Worm (Caenorhabditis elegans): ENCODE measurements around the gene Y61A9LA.7.
A peak's percentile ranks its signal among the peaks of the same experiment; 100 is the strongest.
"Not testable (repeated sequence)": the region's sequence is repeated elsewhere in the genome, so short reads cannot be mapped to it uniquely, and the experiment has no call there.

The Y61A9LA.7 gene

ce11 chrV:4569999-4570627 lies 10.5 kb upstream of the Y61A9LA.7 start, which contains the start of gene sut-2:
Gene sut-2 (minus strand): TSS chrV:4570049.
- TF ChIP-seq lin-15B (tag; optimal IDR thresholded peaks at IDR 0.05) (peak; percentile 9), aly-2 (tag; optimal IDR thresholded peaks at IDR 0.05) (no peak), pha-4 (tag; optimal IDR thresholded peaks at IDR 0.05) (peak; percentile 40), hmg-11 (tag; optimal IDR thresholded peaks at IDR 0.05) (peak; percentile 39), R02D3.7 (tag; optimal IDR thresholded peaks at IDR 0.05) (no peak), nfya-1 (tag; optimal IDR thresholded peaks at IDR 0.05; ENCODE audit: insufficient read depth) (peak; percentile 69)

ce11 chrV:4562493-4562892 lies 2.9 kb upstream of the Y61A9LA.7 start:
- no peak for TF ChIP-seq unc-62 (GFP tag; optimal IDR thresholded peaks at IDR 0.05)
- no peak for TF ChIP-seq jun-1 (tag; optimal IDR thresholded peaks at IDR 0.05)
- TF ChIP-seq lsy-12 (tag; optimal IDR thresholded peaks at IDR 0.05): no peak
- no peak for TF ChIP-seq nhr-237 (tag; optimal IDR thresholded peaks at IDR 0.05)
- TF ChIP-seq ceh-9 (tag; optimal IDR thresholded peaks at IDR 0.05): no peak
- TF ChIP-seq nhr-12 (tag; optimal IDR thresholded peaks at IDR 0.05): no peak
- no peak for TF ChIP-seq elt-2 (tag; optimal IDR thresholded peaks at IDR 0.05)
- no peak for TF ChIP-seq egl-5 (tag; optimal IDR thresholded peaks at IDR 0.05)
- no peak for TF ChIP-seq aly-2 (tag; optimal IDR thresholded peaks at IDR 0.05)
- no peak for TF ChIP-seq ZK546.5 (tag; optimal IDR thresholded peaks at IDR 0.05)
- no peak for TF ChIP-seq lin-39 (tag; optimal IDR thresholded peaks at IDR 0.05)
- no peak for TF ChIP-seq sea-2 (GFP tag; optimal IDR thresholded peaks at IDR 0.05)
- no peak for TF ChIP-seq elt-3 (tag; optimal IDR thresholded peaks at IDR 0.05)
- no peak for TF ChIP-seq nfya-1 (tag; optimal IDR thresholded peaks at IDR 0.05; ENCODE audit: insufficient read depth)
- TF ChIP-seq ztf-11 (tag; optimal IDR thresholded peaks at IDR 0.05): no peak
- TF ChIP-seq fos-1 (tag; optimal IDR thresholded peaks at IDR 0.05): no peak
- TF ChIP-seq egl-27 (tag; optimal IDR thresholded peaks at IDR 0.05): no peak
- no peak for TF ChIP-seq nhr-11 (tag; optimal IDR thresholded peaks at IDR 0.05)
- TF ChIP-seq pqm-1 (tag; optimal IDR thresholded peaks at IDR 0.05): no peak

DNA sequence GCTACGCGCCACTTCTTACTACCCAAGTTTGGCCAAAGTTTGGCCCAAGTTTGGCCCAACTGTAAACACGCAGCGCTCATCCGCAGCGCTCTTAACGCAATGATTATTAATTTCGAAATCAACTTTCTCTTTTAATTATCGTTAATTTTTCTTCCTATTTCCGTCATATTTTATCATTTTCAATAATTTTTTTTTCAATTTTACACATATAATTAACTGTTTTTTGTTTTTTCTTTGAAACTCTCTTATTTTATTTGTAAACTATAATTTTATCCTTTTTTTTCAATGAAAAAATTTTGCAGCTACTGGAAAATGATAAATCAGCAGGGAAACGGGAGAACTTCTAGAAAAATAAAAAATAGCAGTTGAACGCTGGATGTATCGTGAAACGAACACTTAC lies 840 bp upstream of the Y61A9LA.7 start, which contains the start of gene Y61A9LA.4:
Gene Y61A9LA.4 (plus strand): TSS at position 301 of the 400 bp plus-strand sequence.
- TF ChIP-seq mml-1, ZK546.5, daf-12 (tag; optimal IDR thresholded peaks at IDR 0.05): not testable (repeated sequence)

DNA sequence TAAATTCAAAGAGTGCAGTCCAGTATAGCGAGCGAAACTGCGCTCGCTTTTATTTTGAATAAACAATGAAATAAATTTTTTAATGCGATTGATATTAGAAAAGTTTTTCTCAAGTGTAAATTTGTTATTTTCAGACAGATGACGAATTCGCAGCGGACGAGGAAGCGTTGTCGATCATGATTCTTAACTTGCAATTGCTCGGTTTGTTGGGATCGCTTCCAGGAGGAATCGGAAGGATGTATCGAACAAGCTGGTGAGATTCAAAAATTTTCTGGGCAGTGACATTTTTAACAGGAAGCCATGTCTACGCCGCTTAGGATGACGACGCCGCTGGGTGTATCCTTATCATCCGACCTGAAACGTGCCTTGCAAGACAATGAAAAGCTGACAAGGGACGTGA lies 6.0 kb downstream of the Y61A9LA.7 start, which contains the start of gene Y61A9LA.12:
Gene Y61A9LA.12 (plus strand): TSS at position 301 of the 400 bp plus-strand sequence.
- not testable (repeated sequence) for TF ChIP-seq ztf-4, ztf-11, R02D3.7 (tag; optimal IDR thresholded peaks at IDR 0.05)

- peak; percentile 53 for TF ChIP-seq pha-4 (tag; optimal IDR thresholded peaks at IDR 0.05)
- peak; percentile 8 for TF ChIP-seq elt-2 (tag; optimal IDR thresholded peaks at IDR 0.05)
- TF ChIP-seq nhr-43 (tag; optimal IDR thresholded peaks at IDR 0.05; ENCODE audit: poor library complexity, severe bottlenecking): no peak
Measured at ce11 chrV:4551911-4552310, 7.7 kb downstream of the Y61A9LA.7 start.

DNA sequence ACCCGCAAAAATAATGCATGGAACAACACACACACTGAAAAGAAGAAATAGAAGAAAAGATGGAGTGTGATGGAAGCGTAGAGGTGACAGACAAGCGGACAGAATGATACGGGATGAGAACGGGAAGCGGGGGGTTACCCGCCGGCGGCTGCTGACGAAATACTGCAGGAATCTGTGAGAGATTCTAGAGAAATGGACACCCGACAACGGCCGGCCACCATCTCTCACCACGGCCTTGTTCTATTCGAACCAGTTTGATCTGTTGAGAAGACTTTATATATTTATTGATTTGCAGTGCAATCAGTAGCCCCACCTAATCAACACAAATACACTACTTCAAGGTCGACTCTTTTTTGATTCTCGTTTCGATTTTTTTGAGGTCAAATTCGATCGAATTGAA lies 9.1 kb downstream of the Y61A9LA.7 start:
- TF ChIP-seq elt-3 (tag; optimal IDR thresholded peaks at IDR 0.05) (no peak), sea-2 (GFP tag; optimal IDR thresholded peaks at IDR 0.05) (no peak), nhr-43 (tag; optimal IDR thresholded peaks at IDR 0.05; ENCODE audit: poor library complexity, severe bottlenecking) (no peak), aly-2 (tag; optimal IDR thresholded peaks at IDR 0.05) (no peak), lin-15B (tag; optimal IDR thresholded peaks at IDR 0.05) (no peak), hmg-11 (tag; optimal IDR thresholded peaks at IDR 0.05) (peak; percentile 49), ceh-28 (tag; optimal IDR thresholded peaks at IDR 0.05) (peak; percentile 63), ceh-82 (tag; optimal IDR thresholded peaks at IDR 0.05) (no peak), R02D3.7 (tag; optimal IDR thresholded peaks at IDR 0.05) (no peak), fkh-2 (tag; optimal IDR thresholded peaks at IDR 0.05) (no peak), tbx-2 (tag; optimal IDR thresholded peaks at IDR 0.05) (no peak), ztf-11 (tag; optimal IDR thresholded peaks at IDR 0.05) (no peak), lin-39 (tag; optimal IDR thresholded peaks at IDR 0.05) (peak; percentile 43), ceh-16 (tag; optimal IDR thresholded peaks at IDR 0.05) (no peak), egl-5 (tag; optimal IDR thresholded peaks at IDR 0.05) (no peak), nhr-25 (tag; optimal IDR thresholded peaks at IDR 0.05) (peak; percentile 82), fkh-10 (GFP tag; optimal IDR thresholded peaks at IDR 0.05) (no peak), snpc-4 (tag; optimal IDR thresholded peaks at IDR 0.05) (no peak), elt-1 (tag; optimal IDR thresholded peaks at IDR 0.05) (no peak), egl-27 (tag; optimal IDR thresholded peaks at IDR 0.05) (no peak), nhr-23 (tag; optimal IDR thresholded peaks at IDR 0.05) (peak; percentile 49), nhr-237 (tag; optimal IDR thresholded peaks at IDR 0.05) (no peak), ama-1 (optimal IDR thresholded peaks at IDR 0.05) (no peak), nhr-77 (tag; optimal IDR thresholded peaks at IDR 0.05) (no peak), nhr-11 (tag; optimal IDR thresholded peaks at IDR 0.05) (no peak), elt-2 (tag; optimal IDR thresholded peaks at IDR 0.05) (peak; percentile 35), jun-1 (tag; optimal IDR thresholded peaks at IDR 0.05) (no peak), eor-1 (tag; optimal IDR thresholded peaks at IDR 0.05) (no peak), unc-62 (GFP tag; optimal IDR thresholded peaks at IDR 0.05) (no peak)

Measured in whole organism, L3 larva.